Fruit fly (Drosophila melanogaster) whole organism, embryonic: ENCODE data around the gene CG14342.

Experiments used
- Atf-2 ChIP-seq: fragments of 200-800 bp; sonication (Bioruptor generic); optimal IDR thresholded peaks from 2 replicates; lab custom pipeline; 2016; ENCODE audit warnings: missing biosample characterization, missing genetic modification characterization
- BEAF-32 ChIP-seq: fragments of 200-800 bp; sonication (Bioruptor generic); optimal IDR thresholded peaks from 3 replicates; lab custom pipeline; 2017; ENCODE audit warnings: missing biosample characterization, missing genetic modification characterization, mild to moderate bottlenecking, moderate library complexity, missing genetic modification reagents
- Bdp1 ChIP-seq: fragments of 200-800 bp; sonication (Bioruptor generic); optimal IDR thresholded peaks from 3 replicates; lab custom pipeline; 2016; ENCODE audit warnings: missing biosample characterization, missing genetic modification characterization
- Bgb ChIP-seq: fragments of 200-800 bp; sonication (Bioruptor generic); IDR thresholded peaks from 2 replicates; pipeline ENCODE4 v1.3.6; 2022; ENCODE audit warnings: missing biosample characterization, missing genetic modification characterization; ENCODE audit not compliant: partially characterized antibody
- CG10267 ChIP-seq: fragments of 200-800 bp; sonication (Bioruptor generic); optimal IDR thresholded peaks from 2 replicates; lab custom pipeline; 2018; ENCODE audit warnings: missing biosample characterization, mild to moderate bottlenecking, missing genetic modification characterization, moderate library complexity
- CG1233 ChIP-seq: fragments of 200-800 bp; sonication (Bioruptor generic); optimal IDR thresholded peaks from 4 replicates; lab custom pipeline; 2018; ENCODE audit warnings: missing biosample characterization, mild to moderate bottlenecking, missing genetic modification characterization
- CG12659 ChIP-seq: fragments of 200-800 bp; sonication (Bioruptor generic); optimal IDR thresholded peaks from 3 replicates; lab custom pipeline; 2017; ENCODE audit warnings: mild to moderate bottlenecking, missing biosample characterization, missing genetic modification reagents, missing genetic modification characterization
- CG12769 ChIP-seq: fragments of 200-800 bp; sonication (Bioruptor generic); optimal IDR thresholded peaks from 2 replicates; lab custom pipeline; 2019; ENCODE audit warnings: missing biosample characterization, mild to moderate bottlenecking, missing genetic modification characterization, moderate library complexity
- CG13296 ChIP-seq: fragments of 200-800 bp; sonication (Bioruptor generic); optimal IDR thresholded peaks from 3 replicates; lab custom pipeline; 2018; ENCODE audit warnings: missing biosample characterization, mild to moderate bottlenecking, missing genetic modification characterization
- CG17361 ChIP-seq: fragments of 200-800 bp; sonication (Bioruptor generic); IDR thresholded peaks from 3 replicates; pipeline ENCODE4 v1.3.6; 2022; ENCODE audit warnings: missing biosample characterization, missing genetic modification characterization
- CG2712 ChIP-seq: fragments of 200-800 bp; optimal IDR thresholded peaks from 3 replicates; lab custom pipeline; 2019; ENCODE audit warnings: missing biosample characterization, mild to moderate bottlenecking, missing genetic modification characterization, moderate library complexity
- CG2889 ChIP-seq: fragments of 200-800 bp; sonication (Bioruptor generic); IDR thresholded peaks from 3 replicates; pipeline ENCODE4 v1.3.6; 2022; ENCODE audit warnings: missing biosample characterization, missing genetic modification characterization
- CG31388 ChIP-seq: fragments of 200-800 bp; sonication (Bioruptor generic); optimal IDR thresholded peaks from 2 replicates; lab custom pipeline; 2016; ENCODE audit warnings: missing biosample characterization, missing genetic modification characterization
- CG3281 ChIP-seq: fragments of 200-800 bp; sonication (Bioruptor generic); optimal IDR thresholded peaks from 3 replicates; lab custom pipeline; 2017; ENCODE audit warnings: missing biosample characterization, mild to moderate bottlenecking, missing genetic modification characterization
- CG4707 ChIP-seq: fragments of 200-800 bp; sonication (Bioruptor generic); optimal IDR thresholded peaks from 2 replicates; lab custom pipeline; 2018; ENCODE audit warnings: missing biosample characterization, mild to moderate bottlenecking, missing genetic modification characterization, moderate library complexity
- CG6654 ChIP-seq: fragments of 200-800 bp; sonication (Bioruptor generic); optimal IDR thresholded peaks from 2 replicates; lab custom pipeline; 2017; ENCODE audit warnings: missing biosample characterization, mild to moderate bottlenecking, missing genetic modification characterization
- CG6765 ChIP-seq: fragments of 200-800 bp; sonication (Bioruptor generic); optimal IDR thresholded peaks from 3 replicates; lab custom pipeline; 2017; ENCODE audit warnings: missing biosample characterization, mild to moderate bottlenecking, missing genetic modification characterization
- CG6791 ChIP-seq: fragments of 200-800 bp; sonication (Bioruptor generic); IDR thresholded peaks from 3 replicates; pipeline ENCODE4 v1.3.6; 2022; ENCODE audit warnings: missing biosample characterization, missing genetic modification characterization; ENCODE audit not compliant: partially characterized antibody
- CG6813 ChIP-seq: fragments of 200-800 bp; sonication (Bioruptor generic); optimal IDR thresholded peaks from 2 replicates; lab custom pipeline; 2017; ENCODE audit warnings: missing biosample characterization, missing genetic modification characterization, mild to moderate bottlenecking, moderate library complexity, missing genetic modification reagents
- CHES-1-like ChIP-seq: fragments of 200-800 bp; sonication (Bioruptor generic); optimal IDR thresholded peaks from 2 replicates; lab custom pipeline; 2016; ENCODE audit warnings: missing biosample characterization, missing genetic modification characterization
- Drgx ChIP-seq: fragments of 200-800 bp; sonication (Bioruptor generic); IDR thresholded peaks from 2 replicates; pipeline ENCODE4 v1.3.6; 2022; ENCODE audit warnings: missing biosample characterization, missing genetic modification characterization
- HmgD ChIP-seq: fragments of 200-800 bp; sonication (Bioruptor generic); optimal IDR thresholded peaks from 3 replicates; lab custom pipeline; 2016; ENCODE audit warnings: missing biosample characterization, missing genetic modification characterization
- Hsf ChIP-seq: fragments of 200-800 bp; sonication (Bioruptor generic); optimal IDR thresholded peaks from 3 replicates; lab custom pipeline; 2016; ENCODE audit warnings: missing biosample characterization, missing genetic modification characterization
- Kr ChIP-seq: fragments of 200-800 bp; sonication (Bioruptor generic); optimal IDR thresholded peaks from 2 replicates; lab custom pipeline; 2017; ENCODE audit warnings: missing biosample characterization, mild to moderate bottlenecking, missing genetic modification characterization
- MBD-R2 ChIP-seq: fragments of 200-800 bp; sonication (Bioruptor generic); IDR thresholded peaks from 2 replicates; pipeline ENCODE4 v1.3.6; 2022; ENCODE audit warnings: missing biosample characterization, missing genetic modification characterization
- MTF-1 ChIP-seq: fragments of 200-800 bp; sonication (Bioruptor generic); optimal IDR thresholded peaks from 2 replicates; lab custom pipeline; 2018; ENCODE audit warnings: missing biosample characterization, mild to moderate bottlenecking, missing genetic modification characterization, borderline replicate concordance
- Mrtf ChIP-seq: fragments of 200-800 bp; sonication (Bioruptor generic); IDR thresholded peaks from 3 replicates; pipeline ENCODE4 v1.3.6; 2022; ENCODE audit warnings: missing biosample characterization, missing genetic modification characterization
- Nf-YA ChIP-seq: fragments of 200-800 bp; sonication (Bioruptor generic); IDR thresholded peaks from 2 replicates; pipeline ENCODE4 v1.3.6; 2022; ENCODE audit warnings: missing biosample characterization, missing genetic modification characterization
- Side ChIP-seq: fragments of 200-800 bp; sonication (Bioruptor generic); optimal IDR thresholded peaks from 2 replicates; lab custom pipeline; 2016; ENCODE audit warnings: missing biosample characterization, missing genetic modification characterization
- Stat92E ChIP-seq, 3 experiments: fragments of >200 bp in 2 of 3; fragments of 200-800 bp in 1 of 3; sonication (Bioruptor generic) in 1 of 3; optimal IDR thresholded peaks; 2 replicates each; lab custom pipeline; 2017 to 2019; ENCODE audit warnings: missing biosample characterization in 3 of 3, missing genetic modification characterization in 3 of 3, mild to moderate bottlenecking in 1 of 3, moderate library complexity in 1 of 3
- TFAM ChIP-seq: fragments of 200-800 bp; sonication (Bioruptor generic); optimal IDR thresholded peaks from 2 replicates; lab custom pipeline; 2017; ENCODE audit warnings: missing biosample characterization, missing genetic modification characterization, inconsistent platforms
- ab ChIP-seq: fragments of 200-800 bp; sonication (Bioruptor generic); optimal IDR thresholded peaks from 2 replicates; lab custom pipeline; 2016; ENCODE audit warnings: missing biosample characterization, missing genetic modification characterization
- ap ChIP-seq: fragments of 200-800 bp; sonication (Bioruptor generic); IDR thresholded peaks from 2 replicates; pipeline ENCODE4 v1.3.6; 2022; ENCODE audit warnings: missing biosample characterization, missing genetic modification characterization
- ase ChIP-seq: fragments of 200-800 bp; sonication (Bioruptor generic); IDR thresholded peaks from 3 replicates; pipeline ENCODE4 v1.3.6; 2022; ENCODE audit warnings: missing biosample characterization, missing genetic modification characterization
- bigmax ChIP-seq: fragments of 200-800 bp; sonication (Bioruptor generic); optimal IDR thresholded peaks from 2 replicates; lab custom pipeline; 2018; ENCODE audit warnings: missing biosample characterization, mild to moderate bottlenecking, missing genetic modification characterization
- chm ChIP-seq: fragments of 200-800 bp; sonication (Bioruptor generic); IDR thresholded peaks from 2 replicates; pipeline ENCODE4 v1.3.6; 2022; ENCODE audit warnings: missing biosample characterization, missing genetic modification characterization
- cwo ChIP-seq: fragments of 200-800 bp; sonication (Bioruptor generic); optimal IDR thresholded peaks from 3 replicates; lab custom pipeline; 2017; ENCODE audit warnings: missing biosample characterization, missing genetic modification characterization, mild to moderate bottlenecking, moderate library complexity, missing genetic modification reagents
- emc ChIP-seq: fragments of 200-800 bp; sonication (Bioruptor generic); optimal IDR thresholded peaks from 2 replicates; lab custom pipeline; 2016; ENCODE audit warnings: missing biosample characterization, missing genetic modification characterization
- en ChIP-seq: fragments of 200-800 bp; sonication (Bioruptor generic); optimal IDR thresholded peaks from 2 replicates; lab custom pipeline; 2016; ENCODE audit warnings: missing biosample characterization, missing genetic modification characterization
- ewg ChIP-seq: fragments of 200-800 bp; sonication (Bioruptor generic); optimal IDR thresholded peaks from 3 replicates; lab custom pipeline; 2017; ENCODE audit warnings: mild to moderate bottlenecking, missing biosample characterization, missing genetic modification reagents, missing genetic modification characterization
- gsb-n ChIP-seq: fragments of 200-800 bp; sonication (Bioruptor generic); optimal IDR thresholded peaks from 3 replicates; lab custom pipeline; 2018; ENCODE audit warnings: missing biosample characterization, mild to moderate bottlenecking, missing genetic modification characterization
- her ChIP-seq: fragments of 200-800 bp; sonication (Bioruptor generic); optimal IDR thresholded peaks from 2 replicates; lab custom pipeline; 2016; ENCODE audit warnings: missing biosample characterization, missing genetic modification characterization
- nau ChIP-seq: fragments of 200-800 bp; sonication (Bioruptor generic); optimal IDR thresholded peaks from 3 replicates; lab custom pipeline; 2017; ENCODE audit warnings: missing biosample characterization, mild to moderate bottlenecking, missing genetic modification characterization, missing genetic modification reagents
- rib ChIP-seq: fragments of 200-800 bp; sonication (Bioruptor generic); IDR thresholded peaks from 2 replicates; pipeline ENCODE4 v1.3.6; 2022; ENCODE audit warnings: missing biosample characterization, missing genetic modification characterization
- so ChIP-seq: fragments of 200-800 bp; sonication (Bioruptor generic); IDR thresholded peaks from 3 replicates; pipeline ENCODE4 v1.3.6; 2022; ENCODE audit warnings: missing biosample characterization, missing genetic modification characterization
- stc ChIP-seq: fragments of 200-800 bp; sonication (Bioruptor generic); IDR thresholded peaks from 2 replicates; pipeline ENCODE4 v1.3.6; 2022; ENCODE audit warnings: missing biosample characterization, missing genetic modification characterization
- tll ChIP-seq, 2 experiments: fragments of 200-800 bp in 1 of 2; fragments of >200 bp in 1 of 2; sonication (Bioruptor generic) in 1 of 2; optimal IDR thresholded peaks; 2 replicates each; lab custom pipeline; 2017 to 2019; ENCODE audit warnings: missing biosample characterization in 2 of 2, missing genetic modification characterization in 2 of 2, mild to moderate bottlenecking in 1 of 2, moderate library complexity in 1 of 2
- zfh2 ChIP-seq: fragments of 200-800 bp; sonication (Bioruptor generic); optimal IDR thresholded peaks from 2 replicates; lab custom pipeline; 2016; ENCODE audit warnings: missing biosample characterization, missing genetic modification characterization

The CG14342 gene

DNA sequence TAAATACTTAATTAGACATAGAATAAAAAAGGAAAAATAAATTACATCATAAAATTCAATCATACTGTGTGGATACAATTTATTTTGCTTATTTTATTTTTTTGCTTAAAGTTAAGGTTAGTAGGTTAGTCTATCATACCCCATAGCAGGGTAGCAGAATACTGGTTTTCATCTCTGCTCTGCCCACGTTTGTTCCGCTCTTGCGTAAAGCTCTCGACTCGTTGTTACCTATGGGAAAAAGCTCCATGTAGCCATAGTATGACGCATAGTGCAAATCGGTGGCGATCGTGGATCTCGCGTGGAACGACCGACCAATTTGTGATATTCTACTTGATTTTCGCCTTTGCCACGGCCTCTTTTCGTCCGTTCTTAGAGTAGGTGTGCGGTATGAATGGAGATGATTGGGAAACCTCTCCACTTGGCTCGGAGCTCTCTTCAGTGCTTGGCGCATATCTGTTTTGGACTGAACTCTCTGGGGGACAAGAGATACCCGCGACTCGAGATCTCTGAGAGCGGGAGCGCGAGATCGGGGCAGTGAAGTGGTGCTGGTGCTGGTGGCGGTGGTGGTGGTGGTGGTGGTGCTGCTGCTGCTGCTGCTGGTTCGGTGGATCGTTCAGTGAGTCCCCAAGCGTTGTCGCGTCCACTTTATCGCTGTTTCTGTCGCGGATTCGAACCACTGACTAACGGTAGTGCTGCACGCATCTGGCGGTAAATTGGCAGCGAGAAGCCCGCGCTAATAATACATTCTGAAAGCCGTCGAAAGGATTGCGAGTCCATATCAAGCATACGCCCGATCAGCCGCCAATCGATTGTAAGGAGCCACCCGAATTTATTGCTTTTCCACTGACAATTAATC, 18.1 kb upstream of the CG14342 start, which contains the start of gene CG5001 (continued):
- TF ChIP-seq CHES-1-like (GFP tag; lab: Kevin White, UChicago) (peak; percentile 68), stc (GFP tag; lab: Robert Waterston, UW) (peak; percentile 90), Mrtf (GFP tag; lab: Robert Waterston, UW) (peak; percentile 84), CG31388 (GFP tag; lab: Kevin White, UChicago) (peak; percentile 70), MBD-R2 (GFP tag; lab: Robert Waterston, UW) (peak; percentile 69), ewg (peak; percentile 68), ase (GFP tag; lab: Robert Waterston, UW) (peak; percentile 87), Side (peak; percentile 56), gsb-n (tag; lab: Kevin White, UChicago) (peak; percentile 88), rib (GFP tag; lab: Robert Waterston, UW) (peak; percentile 62), tll (GFP tag; optimal IDR thresholded peaks at IDR 0.05; lab: Kevin White, UChicago) (no peak), BEAF-32 (no peak), CG17361 (GFP tag; lab: Robert Waterston, UW) (peak; percentile 84), zfh2 (GFP tag; lab: Kevin White, UChicago) (peak; percentile 58), her (GFP tag; lab: Kevin White, UChicago) (peak; percentile 33), CG3281 (GFP tag; lab: Kevin White, UChicago) (peak; percentile 81), CG6813 (GFP tag; lab: Kevin White, UChicago) (peak; percentile 75), Bgb (peak; percentile 54), Kr (GFP tag; lab: Kevin White, UChicago) (no peak), en (GFP tag; lab: Kevin White, UChicago) (peak; percentile 58), CG2712 (tag; lab: Kevin White, UChicago) (peak; percentile 93), CG6765 (peak; percentile 80), cwo (GFP tag; lab: Kevin White, UChicago) (peak; percentile 76), CG12769 (tag; lab: Kevin White, UChicago) (peak; percentile 90), CG2889 (GFP tag; lab: Robert Waterston, UW) (peak; percentile 28; the same call in 1 of the 3 replicates), TFAM (GFP tag; lab: Kevin White, UChicago) (no peak), Bdp1 (peak; percentile 28), chm (peak; percentile 82), CG10267 (tag; lab: Kevin White, UChicago) (peak; percentile 81), MTF-1 (peak; percentile 82), Hsf (GFP tag; lab: Kevin White, UChicago) (peak; percentile 79), bigmax (GFP tag; lab: Kevin White, UChicago) (no peak), ab (GFP tag; lab: Kevin White, UChicago) (no peak), HmgD (GFP tag; lab: Kevin White, UChicago) (no peak), so (GFP tag; lab: Robert Waterston, UW) (peak; percentile 81), CG6791 (GFP tag; lab: Robert Waterston, UW) (no peak), Nf-YA (peak; percentile 76), Stat92E (GFP tag; optimal IDR thresholded peaks at IDR 0.05; lab: Kevin White, UChicago) (no peak), Drgx (GFP tag; lab: Robert Waterston, UW) (peak; percentile 87), nau (no peak), ap (peak; percentile 57), emc (GFP tag; lab: Kevin White, UChicago) (peak; percentile 51), CG1233 (GFP tag; lab: Kevin White, UChicago) (peak; percentile 77), Atf-2 (GFP tag; lab: Kevin White, UChicago) (peak; percentile 54), CG13296 (peak; percentile 88), CG12659 (GFP tag; lab: Kevin White, UChicago) (peak; percentile 81), CG6654 (GFP tag; lab: Kevin White, UChicago) (peak; percentile 47), CG4707 (GFP tag; lab: Kevin White, UChicago) (peak; percentile 70)
